Fruit fly (Drosophila melanogaster) whole organism, wandering third instar larva: ENCODE data around the gene CG17404.

Experiments used
- CG32264 ChIP-seq: fragments of 200-800 bp; sonication (Bioruptor generic); optimal IDR thresholded peaks from 2 replicates; lab custom pipeline; 2016; ENCODE audit warnings: missing biosample characterization, missing genetic modification characterization
- CrebA ChIP-seq: fragments of 200-800 bp; sonication (Bioruptor generic); optimal IDR thresholded peaks from 2 replicates; lab custom pipeline; 2016; ENCODE audit warnings: missing biosample characterization, mild to moderate bottlenecking, missing genetic modification characterization, borderline replicate concordance
- Dfd ChIP-seq: fragments of >200 bp; optimal IDR thresholded peaks from 2 replicates; lab custom pipeline; 2017; ENCODE audit warnings: missing biosample characterization, missing genetic modification characterization
- GATAd ChIP-seq: sonication (Bioruptor generic); optimal IDR thresholded peaks from 2 replicates; lab custom pipeline; 2016; ENCODE audit warnings: missing biosample characterization, missing genetic modification characterization
- HLH106 ChIP-seq: fragments of 200-800 bp; optimal IDR thresholded peaks from 3 replicates; lab custom pipeline; 2019; ENCODE audit warnings: missing biosample characterization, mild to moderate bottlenecking, missing genetic modification characterization, moderate library complexity
- Hnf4 ChIP-seq: fragments of 200-800 bp; sonication (Bioruptor generic); optimal IDR thresholded peaks from 2 replicates; lab custom pipeline; 2016; ENCODE audit warnings: missing biosample characterization, mild to moderate bottlenecking, missing genetic modification characterization
- Hr78 ChIP-seq: fragments of >200 bp; optimal IDR thresholded peaks from 2 replicates; lab custom pipeline; 2017; ENCODE audit warnings: missing biosample characterization, missing genetic modification characterization
- Jra ChIP-seq: sonication (Bioruptor generic); optimal IDR thresholded peaks from 2 replicates; lab custom pipeline; 2016; ENCODE audit warnings: missing biosample characterization, missing genetic modification characterization
- Mio ChIP-seq: sonication (Bioruptor generic); optimal IDR thresholded peaks from 2 replicates; lab custom pipeline; 2016; ENCODE audit warnings: missing biosample characterization, missing genetic modification characterization
- Myc ChIP-seq: fragments of >200 bp; optimal IDR thresholded peaks from 2 replicates; lab custom pipeline; 2017
- N ChIP-seq: fragments of >200 bp; optimal IDR thresholded peaks from 2 replicates; lab custom pipeline; 2018; ENCODE audit warnings: missing biosample characterization, missing external identifiers, missing genetic modification characterization
- OdsH ChIP-seq: fragments of 200-800 bp; sonication (Bioruptor generic); optimal IDR thresholded peaks from 2 replicates; lab custom pipeline; 2016; ENCODE audit warnings: missing biosample characterization, mild to moderate bottlenecking, missing genetic modification characterization
- Rel ChIP-seq, 2 experiments: fragments of 200-800 bp; sonication (Bioruptor generic) in 1 of 2; optimal IDR thresholded peaks; 2 replicates in 1 of 2; 3 replicates in 1 of 2; lab custom pipeline; 2016 to 2019; ENCODE audit warnings: mild to moderate bottlenecking in 2 of 2, missing biosample characterization in 2 of 2, missing genetic modification characterization in 2 of 2, moderate library complexity in 1 of 2
- Sp1 ChIP-seq: fragments of 200-800 bp; sonication (Bioruptor generic); optimal IDR thresholded peaks from 3 replicates; lab custom pipeline; 2019; ENCODE audit warnings: missing biosample characterization, mild to moderate bottlenecking, missing genetic modification characterization, moderate library complexity
- Vsx2 ChIP-seq: fragments of 200-300, 225-300 bp; sonication (Bioruptor generic); optimal IDR thresholded peaks from 2 replicates; lab custom pipeline; 2018; ENCODE audit warnings: missing biosample characterization, missing genetic modification characterization; ENCODE audit not compliant: partially characterized antibody
- br ChIP-seq: fragments of 200-800 bp; sonication (Bioruptor generic); optimal IDR thresholded peaks from 2 replicates; lab custom pipeline; 2016; ENCODE audit warnings: missing biosample characterization, missing genetic modification characterization
- brk ChIP-seq: fragments of 200-800 bp; sonication (Bioruptor generic); optimal IDR thresholded peaks from 2 replicates; lab custom pipeline; 2016; ENCODE audit warnings: missing biosample characterization, mild to moderate bottlenecking, missing genetic modification characterization
- dl ChIP-seq, 2 experiments: fragments of 175-275, 200-275 bp in 1 of 2; fragments of 200-275 bp in 1 of 2; sonication (Bioruptor generic); optimal IDR thresholded peaks; lab custom pipeline; 2018; ENCODE audit warnings: mild to moderate bottlenecking in 2 of 2, missing biosample characterization in 2 of 2, missing genetic modification characterization in 2 of 2, moderate library complexity in 2 of 2; ENCODE audit not compliant: partially characterized antibody in 2 of 2, insufficient read depth in 1 of 2
- dmrt93B ChIP-seq: fragments of 200-800 bp; sonication (Bioruptor generic); optimal IDR thresholded peaks from 2 replicates; lab custom pipeline; 2018; ENCODE audit warnings: missing biosample characterization, mild to moderate bottlenecking, missing genetic modification characterization
- dsf ChIP-seq: sonication (Bioruptor generic); optimal IDR thresholded peaks from 2 replicates; lab custom pipeline; 2016; ENCODE audit warnings: missing biosample characterization, missing genetic modification characterization, borderline replicate concordance
- ey ChIP-seq: fragments of 200-800 bp; sonication (Bioruptor generic); optimal IDR thresholded peaks from 2 replicates; lab custom pipeline; 2016; ENCODE audit warnings: missing biosample characterization, missing genetic modification characterization
- foxo ChIP-seq, 2 experiments: fragments of 200-800 bp; sonication (Bioruptor generic); optimal IDR thresholded peaks; 2 replicates in 1 of 2; 3 replicates in 1 of 2; lab custom pipeline; 2016 to 2017; ENCODE audit warnings: missing biosample characterization in 2 of 2, missing genetic modification characterization in 2 of 2
- fru ChIP-seq: fragments of 200-800 bp; sonication (Bioruptor generic); optimal IDR thresholded peaks from 3 replicates; lab custom pipeline; 2016; ENCODE audit warnings: missing biosample characterization, mild to moderate bottlenecking, missing genetic modification characterization
- h ChIP-seq: fragments of 200-800 bp; sonication (Bioruptor generic); optimal IDR thresholded peaks from 3 replicates; lab custom pipeline; 2016; ENCODE audit warnings: missing biosample characterization, mild to moderate bottlenecking, missing genetic modification characterization
- jim ChIP-seq: fragments of 175-275, 200-325 bp; sonication (Bioruptor generic); optimal IDR thresholded peaks from 2 replicates; lab custom pipeline; 2016; ENCODE audit warnings: missing biosample characterization, mild to moderate bottlenecking, missing genetic modification characterization
- lola ChIP-seq: fragments of >200 bp; optimal IDR thresholded peaks from 2 replicates; lab custom pipeline; 2017; ENCODE audit warnings: missing biosample characterization, missing genetic modification characterization
- pan ChIP-seq: fragments of >200 bp; optimal IDR thresholded peaks from 2 replicates; lab custom pipeline; 2017
- psq ChIP-seq: fragments of 200-800 bp; sonication (Bioruptor generic); optimal IDR thresholded peaks from 3 replicates; lab custom pipeline; 2017; ENCODE audit warnings: missing biosample characterization, mild to moderate bottlenecking, missing genetic modification characterization, moderate library complexity
- rgr ChIP-seq: fragments of 200-800 bp; sonication (Bioruptor generic); optimal IDR thresholded peaks from 3 replicates; lab custom pipeline; 2016; ENCODE audit warnings: missing biosample characterization, mild to moderate bottlenecking, missing genetic modification characterization
- sage ChIP-seq: fragments of 200-800 bp; sonication (Bioruptor generic); optimal IDR thresholded peaks from 2 replicates; lab custom pipeline; 2016; ENCODE audit warnings: missing biosample characterization, mild to moderate bottlenecking, missing genetic modification characterization
- tai ChIP-seq: sonication (Bioruptor generic); optimal IDR thresholded peaks from 2 replicates; lab custom pipeline; 2016; ENCODE audit warnings: missing biosample characterization, missing genetic modification characterization
- usp ChIP-seq: fragments of >200 bp; optimal IDR thresholded peaks from 2 replicates; lab custom pipeline; 2017; ENCODE audit warnings: missing biosample characterization, missing genetic modification characterization
- woc ChIP-seq: sonication (Bioruptor generic); optimal IDR thresholded peaks from 2 replicates; lab custom pipeline; 2016; ENCODE audit warnings: missing biosample characterization, mild to moderate bottlenecking, missing genetic modification characterization

The CG17404 gene

DNA sequence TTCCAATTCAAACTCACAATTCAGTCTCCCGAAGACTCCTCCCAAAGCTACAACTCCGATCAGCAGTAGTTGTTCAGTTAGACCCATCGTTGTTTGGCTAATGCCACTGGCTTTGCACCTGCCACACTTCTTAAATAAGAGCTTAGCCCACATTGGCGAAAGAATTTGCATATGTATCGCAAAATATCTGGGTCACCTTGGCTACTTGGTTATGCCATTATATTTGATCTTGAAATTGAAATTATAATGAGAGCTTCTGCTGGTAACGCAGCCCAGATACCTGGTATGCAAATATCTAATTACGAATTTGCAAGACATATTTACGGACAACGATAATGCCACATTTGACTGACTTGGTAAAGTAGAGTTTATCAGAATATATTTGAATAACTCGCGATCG is at the start of gene CG17404:
TSS of gene CG17404 (minus strand) at position 101 of the 400 bp plus-strand sequence.
- TF ChIP-seq OdsH (GFP tag; lab: Kevin White, UChicago) (no peak), Myc (lab: Kevin White, UChicago) (no peak), CG32264 (GFP tag; lab: Kevin White, UChicago) (no peak), lola (GFP tag; lab: Kevin White, UChicago) (no peak), dsf (GFP tag; lab: Kevin White, UChicago) (no peak), br (GFP tag; lab: Kevin White, UChicago) (no peak), ey (GFP tag; lab: Kevin White, UChicago) (no peak), Hnf4 (no peak), Vsx2 (GFP tag; lab: Kevin White, UChicago) (no peak), N (GFP tag; lab: Kevin White, UChicago) (no peak), dmrt93B (GFP tag; lab: Kevin White, UChicago) (no peak), brk (GFP tag; lab: Kevin White, UChicago) (no peak), Hr78 (GFP tag; lab: Kevin White, UChicago) (no peak), usp (GFP tag; lab: Kevin White, UChicago) (no peak), Sp1 (GFP tag; lab: Kevin White, UChicago) (no peak), Mio (GFP tag; lab: Kevin White, UChicago) (no peak), Jra (GFP tag; lab: Kevin White, UChicago) (no peak)

DNA sequence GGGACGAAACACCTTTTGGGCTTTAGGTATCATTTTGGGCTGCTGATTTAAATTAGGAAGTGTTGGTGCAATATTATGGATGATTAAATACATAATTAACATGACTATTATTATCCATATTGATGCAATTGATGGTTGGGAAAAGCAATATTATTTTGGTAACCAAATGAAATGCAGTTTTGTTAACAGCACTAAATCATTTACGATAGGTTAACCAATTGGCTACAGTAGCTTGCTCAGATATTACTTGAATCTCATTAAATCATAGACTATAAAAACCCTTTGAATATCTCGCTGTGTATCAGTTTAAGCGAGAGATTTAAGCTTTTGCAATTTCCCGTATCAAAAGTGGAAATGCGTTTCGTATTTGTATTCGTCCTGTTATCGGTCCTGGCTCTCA is 48.0 kb upstream of the CG17404 start, which contains the start of gene Sfp87B:
TSS of gene Sfp87B (plus strand) at position 301 of the 400 bp plus-strand sequence.
- no peak for TF ChIP-seq h (GFP tag; lab: Kevin White, UChicago)
- no peak for TF ChIP-seq woc
- no peak for TF ChIP-seq dsf (GFP tag; lab: Kevin White, UChicago)
- no peak for TF ChIP-seq Sp1 (GFP tag; lab: Kevin White, UChicago)
- no peak for TF ChIP-seq brk (GFP tag; lab: Kevin White, UChicago)

DNA sequence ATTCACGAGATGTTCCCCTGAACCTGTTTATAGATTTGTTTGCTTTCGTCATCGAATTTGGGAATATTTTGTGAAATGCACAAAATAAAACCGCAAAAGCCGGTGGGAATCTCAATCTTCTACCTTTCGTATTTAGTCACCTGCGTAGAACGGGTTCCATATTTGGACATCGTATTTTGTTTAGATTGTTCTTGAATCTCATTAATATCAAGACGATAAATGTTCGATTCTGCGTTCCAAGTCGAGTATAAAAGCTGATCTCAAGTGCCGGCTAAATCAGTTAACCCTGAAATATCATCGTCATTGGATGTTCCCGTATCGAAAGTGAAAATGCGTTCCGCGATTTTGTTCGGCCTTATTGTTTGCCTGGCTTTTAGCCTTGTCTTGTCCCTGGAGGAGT is 45.8 kb upstream of the CG17404 start, which contains the start of gene CG17738:
TSS of gene CG17738 (plus strand) at position 301 of the 400 bp plus-strand sequence.
- TF ChIP-seq foxo (GFP tag; optimal IDR thresholded peaks at IDR 0.05; lab: Kevin White, UChicago) (no peak), dsf (GFP tag; lab: Kevin White, UChicago) (no peak), Vsx2 (GFP tag; lab: Kevin White, UChicago) (no peak), Hnf4 (no peak), Rel (GFP tag; optimal IDR thresholded peaks at IDR 0.05; lab: Kevin White, UChicago) (no peak), Rel (tag; optimal IDR thresholded peaks at IDR 0.05; lab: Kevin White, UChicago) (no peak), Sp1 (GFP tag; lab: Kevin White, UChicago) (no peak), rgr (GFP tag; lab: Kevin White, UChicago) (no peak), GATAd (GFP tag; lab: Kevin White, UChicago) (no peak), Jra (GFP tag; lab: Kevin White, UChicago) (no peak)

DNA sequence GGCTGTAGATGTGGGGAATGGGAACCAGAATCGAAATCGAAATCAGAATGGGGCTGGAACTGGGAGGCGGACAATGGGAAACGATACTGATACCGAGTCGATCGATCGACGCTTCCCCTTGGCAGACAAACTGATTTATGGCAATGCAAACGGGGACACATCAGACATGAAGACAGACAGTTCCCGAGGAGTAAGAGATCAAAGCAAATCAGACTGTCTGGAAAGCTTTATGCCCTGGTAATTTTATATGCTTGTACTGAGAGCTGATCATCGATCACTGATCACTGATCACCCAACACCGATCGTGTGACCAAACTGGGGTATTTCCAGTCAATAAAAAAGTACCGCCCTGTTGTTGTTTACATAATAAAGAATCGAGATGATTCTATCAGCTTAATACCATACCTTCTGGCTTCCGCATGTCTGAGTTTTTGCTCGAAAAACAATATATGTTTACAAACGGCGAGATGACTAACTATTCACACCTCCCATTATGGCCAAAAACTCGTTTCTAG is 45.1 kb upstream of the CG17404 start:
- no peak for TF ChIP-seq Rel (GFP tag; optimal IDR thresholded peaks at IDR 0.05; lab: Kevin White, UChicago)
- peak; percentile 92 for TF ChIP-seq Rel (tag; optimal IDR thresholded peaks at IDR 0.05; lab: Kevin White, UChicago)
- no peak for TF ChIP-seq psq (GFP tag; lab: Kevin White, UChicago)

DNA sequence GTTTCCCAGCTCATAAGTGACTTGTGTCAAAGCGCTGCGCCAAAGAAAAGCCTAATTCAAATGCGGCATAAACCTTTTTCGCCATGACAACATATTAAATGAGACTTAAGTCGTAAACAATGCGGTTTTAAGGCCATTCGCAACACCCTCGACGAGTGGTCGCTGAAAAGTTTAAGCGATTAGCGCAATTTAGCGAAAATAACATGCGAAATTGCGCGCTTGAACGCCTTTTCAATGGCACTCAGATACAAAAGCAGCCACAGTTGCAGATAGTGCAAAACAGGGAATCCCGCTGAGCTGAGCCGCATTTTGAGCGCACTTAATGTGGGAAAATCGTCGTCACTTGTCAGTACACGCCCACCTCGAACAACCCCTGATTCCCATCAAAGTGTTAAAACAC is 35.9 kb upstream of the CG17404 start, which contains the start of gene CG44038:
TSS of gene CG44038 (plus strand) at position 301 of the 400 bp plus-strand sequence.
- TF ChIP-seq dl (GFP tag; optimal IDR thresholded peaks at IDR 0.05; lab: Kevin White, UChicago; ENCODE audit: insufficient read depth in 1 of 2, partially characterized antibody in 2 of 2), result no peak
- no peak for TF ChIP-seq CrebA (GFP tag; lab: Kevin White, UChicago)
- no peak for TF ChIP-seq Rel (GFP tag; optimal IDR thresholded peaks at IDR 0.05; lab: Kevin White, UChicago)
- TF ChIP-seq Rel (tag; optimal IDR thresholded peaks at IDR 0.05; lab: Kevin White, UChicago), result no peak
- no peak for TF ChIP-seq CG32264 (GFP tag; lab: Kevin White, UChicago)
- no peak for TF ChIP-seq usp (GFP tag; lab: Kevin White, UChicago)
- TF ChIP-seq HLH106 (tag; lab: Kevin White, UChicago), result no peak
- TF ChIP-seq psq (GFP tag; lab: Kevin White, UChicago), result no peak
- no peak for TF ChIP-seq jim (GFP tag; lab: Kevin White, UChicago)
- no peak for TF ChIP-seq Mio (GFP tag; lab: Kevin White, UChicago)
- TF ChIP-seq OdsH (GFP tag; lab: Kevin White, UChicago), result no peak
- TF ChIP-seq fru, result no peak
- no peak for TF ChIP-seq ey (GFP tag; lab: Kevin White, UChicago)
- TF ChIP-seq N (GFP tag; lab: Kevin White, UChicago), result no peak
- no peak for TF ChIP-seq pan (lab: Kevin White, UChicago)
- TF ChIP-seq sage, result no peak
- no peak for TF ChIP-seq h (GFP tag; lab: Kevin White, UChicago)
- TF ChIP-seq Dfd (GFP tag; lab: Kevin White, UChicago), result no peak
- TF ChIP-seq tai, result no peak
- no peak for TF ChIP-seq foxo (GFP tag; optimal IDR thresholded peaks at IDR 0.05; lab: Kevin White, UChicago)
- no peak for TF ChIP-seq Jra (GFP tag; lab: Kevin White, UChicago)
